Worm (Caenorhabditis elegans) whole organism, late embryonic: ENCODE measurements around the gene srx-136.

Experiments used
- C08G9.2 ChIP-seq: sonication (generic microtip); optimal IDR thresholded peaks from 2 replicates; lab custom pipeline; 2016; ENCODE audit warnings: mild to moderate bottlenecking, missing genetic modification characterization, moderate library complexity, missing compliant biosample characterization
- C38D4.7 ChIP-seq: fragments of 200-800 bp; sonication (Bioruptor generic); optimal IDR thresholded peaks from 2 replicates; lab custom pipeline; 2018; ENCODE audit warnings: mild to moderate bottlenecking, missing genetic modification characterization, moderate library complexity, missing compliant biosample characterization
- K02D7.2 ChIP-seq: sonication (generic microtip); optimal IDR thresholded peaks from 2 replicates; lab custom pipeline; 2017; ENCODE audit warnings: mild to moderate bottlenecking, missing genetic modification characterization, missing compliant biosample characterization
- T23F11.4 ChIP-seq: fragments of 200-800 bp; sonication (Bioruptor generic); optimal IDR thresholded peaks from 2 replicates; lab custom pipeline; 2018; ENCODE audit warnings: mild to moderate bottlenecking, missing genetic modification characterization, missing compliant biosample characterization
- Y22D7AL.16 ChIP-seq: sonication (generic microtip); optimal IDR thresholded peaks from 2 replicates; lab custom pipeline; 2016; ENCODE audit warnings: missing genetic modification characterization, missing compliant biosample characterization
- ahr-1 ChIP-seq: sonication (generic microtip); optimal IDR thresholded peaks from 2 replicates; lab custom pipeline; 2016; ENCODE audit warnings: missing genetic modification characterization, missing compliant biosample characterization
- ama-1 ChIP-seq: fragments of 150-350 bp; optimal IDR thresholded peaks from 2 replicates; lab custom pipeline; 2014
- ceh-14 ChIP-seq: sonication (generic microtip); optimal IDR thresholded peaks from 2 replicates; lab custom pipeline; 2016; ENCODE audit warnings: missing genotype, missing genetic modification characterization, missing compliant biosample characterization
- ceh-18 ChIP-seq: sonication (generic microtip); optimal IDR thresholded peaks from 2 replicates; lab custom pipeline; 2016; ENCODE audit warnings: missing genetic modification characterization, missing compliant biosample characterization
- ceh-19 ChIP-seq: fragments of 200-800 bp; sonication (Bioruptor generic); optimal IDR thresholded peaks from 2 replicates; lab custom pipeline; 2018; ENCODE audit warnings: mild to moderate bottlenecking, missing genetic modification characterization, missing compliant biosample characterization
- ceh-22 ChIP-seq: sonication (generic microtip); optimal IDR thresholded peaks from 2 replicates; lab custom pipeline; 2017; ENCODE audit warnings: missing biosample characterization, missing genetic modification characterization
- ceh-24 ChIP-seq: sonication (generic microtip); optimal IDR thresholded peaks from 2 replicates; lab custom pipeline; 2016; ENCODE audit warnings: mild to moderate bottlenecking, missing genetic modification characterization, missing compliant biosample characterization
- ceh-30 ChIP-seq: fragments of 150-350 bp; optimal IDR thresholded peaks from 2 replicates; lab custom pipeline; 2014; ENCODE audit warnings: missing biosample characterization, missing genetic modification characterization
- ceh-31 ChIP-seq: sonication (generic microtip); optimal IDR thresholded peaks from 2 replicates; lab custom pipeline; 2016; ENCODE audit warnings: missing genetic modification characterization, missing compliant biosample characterization
- ceh-34 ChIP-seq: sonication (generic microtip); optimal IDR thresholded peaks from 2 replicates; lab custom pipeline; 2016; ENCODE audit warnings: mild to moderate bottlenecking, missing genetic modification characterization, missing compliant biosample characterization
- ceh-48 ChIP-seq: sonication (generic microtip); optimal IDR thresholded peaks from 2 replicates; lab custom pipeline; 2016; ENCODE audit warnings: missing genetic modification characterization, inconsistent platforms, missing compliant biosample characterization
- ceh-6 ChIP-seq: fragments of 200-800 bp; sonication (Bioruptor generic); optimal IDR thresholded peaks from 2 replicates; lab custom pipeline; 2018; ENCODE audit warnings: mild to moderate bottlenecking, missing genetic modification characterization, missing compliant biosample characterization
- ceh-9 ChIP-seq: sonication (generic microtip); optimal IDR thresholded peaks from 2 replicates; lab custom pipeline; 2016; ENCODE audit warnings: mild to moderate bottlenecking, missing genetic modification characterization, inconsistent platforms, missing compliant biosample characterization
- che-1 ChIP-seq: sonication (generic microtip); optimal IDR thresholded peaks from 2 replicates; lab custom pipeline; 2016; ENCODE audit warnings: mild to moderate bottlenecking, missing genetic modification characterization, missing compliant biosample characterization
- elt-2 ChIP-seq: sonication (generic microtip); optimal IDR thresholded peaks from 2 replicates; lab custom pipeline; 2016; ENCODE audit warnings: missing genetic modification reagents, missing genetic modification characterization, missing compliant biosample characterization
- elt-4 ChIP-seq: sonication (generic microtip); optimal IDR thresholded peaks from 2 replicates; lab custom pipeline; 2016; ENCODE audit warnings: missing genetic modification characterization, missing compliant biosample characterization
- eyg-1 ChIP-seq: sonication (generic microtip); optimal IDR thresholded peaks from 2 replicates; lab custom pipeline; 2016; ENCODE audit warnings: missing genotype, missing genetic modification characterization, missing compliant biosample characterization
- fkh-10 ChIP-seq: fragments of 150-350 bp; optimal IDR thresholded peaks from 2 replicates; lab custom pipeline; 2014; ENCODE audit warnings: missing biosample characterization, missing genetic modification reagents, missing genetic modification characterization
- fkh-6 ChIP-seq: sonication (generic microtip); optimal IDR thresholded peaks from 2 replicates; lab custom pipeline; 2016; ENCODE audit warnings: missing genetic modification characterization, missing compliant biosample characterization
- gmeb-2 ChIP-seq: sonication (generic microtip); optimal IDR thresholded peaks from 2 replicates; lab custom pipeline; 2016; ENCODE audit warnings: missing genetic modification characterization, inconsistent platforms, missing compliant biosample characterization
- hlh-13 ChIP-seq: fragments of 200-800 bp; sonication (Bioruptor generic); optimal IDR thresholded peaks from 2 replicates; lab custom pipeline; 2018; ENCODE audit warnings: mild to moderate bottlenecking, missing genetic modification characterization, missing compliant biosample characterization
- hlh-15 ChIP-seq: sonication (generic microtip); optimal IDR thresholded peaks from 2 replicates; lab custom pipeline; 2016; ENCODE audit warnings: missing genetic modification characterization, missing compliant biosample characterization
- hlh-30 ChIP-seq: sonication (generic microtip); optimal IDR thresholded peaks from 2 replicates; lab custom pipeline; 2017; ENCODE audit warnings: antibody characterized with exemption, missing genetic modification characterization, missing compliant biosample characterization; ENCODE audit not compliant: insufficient read depth
- lim-6 ChIP-seq: sonication (generic microtip); optimal IDR thresholded peaks from 2 replicates; lab custom pipeline; 2016; ENCODE audit warnings: missing genetic modification characterization, missing compliant biosample characterization
- lin-11 ChIP-seq: fragments of 200-800 bp; sonication (Bioruptor generic); optimal IDR thresholded peaks from 2 replicates; lab custom pipeline; 2018; ENCODE audit warnings: mild to moderate bottlenecking, missing genetic modification characterization, missing compliant biosample characterization
- madf-2 ChIP-seq: sonication (generic microtip); optimal IDR thresholded peaks from 2 replicates; lab custom pipeline; 2017; ENCODE audit warnings: missing genetic modification characterization, missing compliant biosample characterization
- mec-3 ChIP-seq: sonication (generic microtip); optimal IDR thresholded peaks from 2 replicates; lab custom pipeline; 2016; ENCODE audit warnings: borderline replicate concordance, missing genetic modification characterization, missing compliant biosample characterization
- nfya-1 ChIP-seq: sonication (generic microtip); optimal IDR thresholded peaks from 2 replicates; lab custom pipeline; 2017; ENCODE audit warnings: missing genetic modification characterization, mild to moderate bottlenecking, missing compliant biosample characterization, antibody characterized with exemption, moderate library complexity
- nhr-11 ChIP-seq: fragments of 150-350 bp; optimal IDR thresholded peaks from 2 replicates; lab custom pipeline; 2014; ENCODE audit warnings: missing biosample characterization, missing genetic modification characterization
- nhr-232 ChIP-seq: sonication (generic microtip); optimal IDR thresholded peaks from 2 replicates; lab custom pipeline; 2016; ENCODE audit warnings: missing genetic modification characterization, missing compliant biosample characterization
- odd-2 ChIP-seq: sonication (generic microtip); optimal IDR thresholded peaks from 2 replicates; lab custom pipeline; 2017; ENCODE audit warnings: antibody characterized with exemption, mild to moderate bottlenecking, missing genetic modification characterization, missing compliant biosample characterization
- pag-3 ChIP-seq: sonication (generic microtip); optimal IDR thresholded peaks from 2 replicates; lab custom pipeline; 2016; ENCODE audit warnings: missing compliant biosample characterization, missing genetic modification characterization, borderline replicate concordance
- pha-2 ChIP-seq: sonication (generic microtip); optimal IDR thresholded peaks from 2 replicates; lab custom pipeline; 2017; ENCODE audit warnings: mild to moderate bottlenecking, missing genetic modification characterization, missing compliant biosample characterization
- pha-4 ChIP-seq: fragments of 150-350 bp; optimal IDR thresholded peaks from 2 replicates; lab custom pipeline; 2018; ENCODE audit warnings: missing biosample characterization, missing genetic modification reagents, missing genetic modification characterization
- pros-1 ChIP-seq: fragments of 150-350 bp; optimal IDR thresholded peaks from 2 replicates; lab custom pipeline; 2014; ENCODE audit warnings: missing biosample characterization, missing genetic modification reagents, missing genetic modification characterization
- ref-2 ChIP-seq: sonication (generic microtip); optimal IDR thresholded peaks from 2 replicates; lab custom pipeline; 2016; ENCODE audit warnings: missing genetic modification characterization, missing compliant biosample characterization
- rnt-1 ChIP-seq: sonication (generic microtip); optimal IDR thresholded peaks from 2 replicates; lab custom pipeline; 2016; ENCODE audit warnings: missing genetic modification characterization, missing compliant biosample characterization
- sdc-2 ChIP-seq: sonication (generic microtip); optimal IDR thresholded peaks from 2 replicates; lab custom pipeline; 2016; ENCODE audit warnings: missing genotype, missing genetic modification characterization, missing compliant biosample characterization
- tbx-2 ChIP-seq: sonication (generic microtip); optimal IDR thresholded peaks from 2 replicates; lab custom pipeline; 2016; ENCODE audit warnings: missing genetic modification characterization, missing compliant biosample characterization
- tbx-7 ChIP-seq: sonication (generic microtip); optimal IDR thresholded peaks from 2 replicates; lab custom pipeline; 2016; ENCODE audit warnings: missing genotype, missing genetic modification characterization, missing compliant biosample characterization
- unc-3 ChIP-seq, 2 experiments: fragments of 200-800 bp in 1 of 2; sonication (Bioruptor generic) in 1 of 2; sonication (generic microtip) in 1 of 2; conservative IDR thresholded peaks in 1 of 2; optimal IDR thresholded peaks in 1 of 2; 2 replicates each; pipeline versions ENCODE4 v1.3.6 to Lab custom; 2016 to 2022; ENCODE audit warnings: missing compliant biosample characterization in 2 of 2, missing genetic modification characterization in 2 of 2, missing genetic modification reagents in 1 of 2
- unc-42 ChIP-seq: sonication (generic microtip); optimal IDR thresholded peaks from 2 replicates; lab custom pipeline; 2016; ENCODE audit warnings: missing genotype, missing genetic modification characterization, missing compliant biosample characterization
- unc-86 ChIP-seq: sonication (generic microtip); optimal IDR thresholded peaks from 2 replicates; lab custom pipeline; 2016; ENCODE audit warnings: missing genetic modification characterization, missing compliant biosample characterization
- zip-5 ChIP-seq: sonication (generic microtip); optimal IDR thresholded peaks from 2 replicates; lab custom pipeline; 2016; ENCODE audit warnings: missing genetic modification characterization, missing compliant biosample characterization

Gene srx-136

ce11 chrV:13816877-13817276 is 40.4 kb upstream of the srx-136 start, which contains the start of gene F55B12.2:
TSS of gene F55B12.2 (minus strand) at chrV:13816977.
- no peak for TF ChIP-seq ceh-34 (tag; lab: Kevin White, UChicago)
- TF ChIP-seq che-1 (tag; lab: Kevin White, UChicago): no peak
- no peak for TF ChIP-seq madf-2 (tag; lab: Kevin White, UChicago)
- TF ChIP-seq tbx-2 (tag; lab: Kevin White, UChicago): no peak
- no peak for TF ChIP-seq ceh-30
- TF ChIP-seq ceh-9 (tag; lab: Kevin White, UChicago): no peak
- TF ChIP-seq sdc-2 (tag; lab: Kevin White, UChicago): no peak
- no peak for TF ChIP-seq mec-3 (tag; lab: Kevin White, UChicago)
- TF ChIP-seq gmeb-2: no peak
- no peak for TF ChIP-seq unc-42 (tag; lab: Kevin White, UChicago)
- no peak for TF ChIP-seq K02D7.2
- TF ChIP-seq ceh-48 (tag; lab: Kevin White, UChicago): no peak
- TF ChIP-seq nhr-11 (tag; lab: Kevin White, UChicago): no peak
- TF ChIP-seq ceh-18 (tag; lab: Kevin White, UChicago): no peak
- TF ChIP-seq, all 69 proteins: peak for 0

- TF ChIP-seq lim-6 (tag; lab: Kevin White, UChicago): no peak
- no peak for TF ChIP-seq pros-1 (tag; lab: Kevin White, UChicago)
- peak; percentile 19 for TF ChIP-seq tbx-2 (tag; lab: Kevin White, UChicago)
- TF ChIP-seq elt-2 (tag; lab: Kevin White, UChicago): peak; percentile 41
- TF ChIP-seq ceh-34 (tag; lab: Kevin White, UChicago): no peak
- TF ChIP-seq zip-5 (tag; lab: Kevin White, UChicago): no peak
- TF ChIP-seq hlh-15 (tag; lab: Kevin White, UChicago): no peak
- TF ChIP-seq ceh-14 (tag; lab: Kevin White, UChicago): no peak
- no peak for TF ChIP-seq elt-4 (tag; lab: Kevin White, UChicago)
- TF ChIP-seq tbx-7 (tag; lab: Kevin White, UChicago): no peak
- no peak for TF ChIP-seq pag-3 (tag; lab: Kevin White, UChicago)
- no peak for TF ChIP-seq ceh-19
- no peak for TF ChIP-seq hlh-13 (GFP tag; lab: Kevin White, UChicago)
- no peak for TF ChIP-seq ref-2 (tag; lab: Kevin White, UChicago)
- TF ChIP-seq pha-4 (tag; lab: Kevin White, UChicago): no peak
- TF ChIP-seq fkh-6 (tag; lab: Kevin White, UChicago): no peak
- no peak for TF ChIP-seq ceh-9 (tag; lab: Kevin White, UChicago)
- TF ChIP-seq eyg-1 (tag; lab: Kevin White, UChicago): no peak
- peak; percentile 33 for TF ChIP-seq ceh-31 (tag; lab: Kevin White, UChicago)
- no peak for TF ChIP-seq nhr-232 (tag; lab: Kevin White, UChicago)
- TF ChIP-seq ceh-6 (GFP tag; lab: Kevin White, UChicago): no peak
- TF ChIP-seq che-1 (tag; lab: Kevin White, UChicago): no peak
- no peak for TF ChIP-seq ceh-30
- no peak for TF ChIP-seq ceh-24 (tag; lab: Kevin White, UChicago)
- no peak for TF ChIP-seq K02D7.2
- no peak for TF ChIP-seq ceh-22
- no peak for TF ChIP-seq odd-2 (tag; lab: Kevin White, UChicago)
- TF ChIP-seq rnt-1: peak; percentile 11
- no peak for TF ChIP-seq T23F11.4 (GFP tag; lab: Kevin White, UChicago)
- TF ChIP-seq fkh-10 (GFP tag; lab: Kevin White, UChicago): no peak
- TF ChIP-seq nfya-1 (tag; lab: Kevin White, UChicago): peak; percentile 25
- TF ChIP-seq ama-1 (lab: Kevin White, UChicago): no peak
- no peak for TF ChIP-seq unc-86 (tag; lab: Kevin White, UChicago)
- TF ChIP-seq ahr-1 (tag; lab: Kevin White, UChicago): no peak
- TF ChIP-seq ceh-18 (tag; lab: Kevin White, UChicago): no peak
- TF ChIP-seq lin-11: no peak
- TF ChIP-seq Y22D7AL.16 (tag; lab: Kevin White, UChicago): no peak
- TF ChIP-seq hlh-30: no peak
- TF ChIP-seq gmeb-2: no peak
- no peak for TF ChIP-seq nhr-11 (tag; lab: Kevin White, UChicago)
- TF ChIP-seq unc-3 (GFP tag; conservative IDR thresholded peaks at IDR 0.05; lab: Robert Waterston, UW): no peak
- TF ChIP-seq unc-3 (tag; optimal IDR thresholded peaks at IDR 0.05; lab: Kevin White, UChicago): no peak
- TF ChIP-seq pha-2 (tag; lab: Kevin White, UChicago): no peak
- TF ChIP-seq C38D4.7: no peak
- TF ChIP-seq ceh-48 (tag; lab: Kevin White, UChicago): peak; percentile 7
- no peak for TF ChIP-seq C08G9.2 (tag; lab: Kevin White, UChicago)
These were observed 38.3 kb upstream of the srx-136 start, which contains the start of gene sel-10 for ce11 chrV:13818824-13819408. TSS of gene sel-10 (plus strand) at chrV:13819361.
